Fruit fly (Drosophila melanogaster): ENCODE results near the gene Blos3.

The Blos3 gene

dm6 chr3L:18898770-18899278 lies 28.8 kb downstream of the Blos3 start, which contains the start of gene RpL26 (continued):
- TF ChIP-seq CG4360 (GFP tag; IDR thresholded peaks at IDR 0.05) (no peak), CG8944 (GFP tag; optimal IDR thresholded peaks at IDR 0.05) (peak; percentile 86), Dip3 (GFP tag; optimal IDR thresholded peaks at IDR 0.05) (peak; percentile 78), CG8089 (GFP tag; optimal IDR thresholded peaks at IDR 0.05) (peak; percentile 81), Dbx (GFP tag; IDR thresholded peaks at IDR 0.05) (peak; percentile 88), CG7839 (tag; optimal IDR thresholded peaks at IDR 0.05) (peak; percentile 53), Blimp-1 (GFP tag; optimal IDR thresholded peaks at IDR 0.05) (no peak), sna (GFP tag; IDR thresholded peaks at IDR 0.05; ENCODE audit: partially characterized antibody) (peak; percentile 94), CG7745 (tag; optimal IDR thresholded peaks at IDR 0.05) (no peak), CG17802 (tag; optimal IDR thresholded peaks at IDR 0.05) (peak; percentile 7), CG10209 (GFP tag; optimal IDR thresholded peaks at IDR 0.05) (peak; percentile 70), CG3281 (GFP tag; optimal IDR thresholded peaks at IDR 0.05) (peak; percentile 72), PHDP (tag; optimal IDR thresholded peaks at IDR 0.05) (peak; percentile 61), CG10543 (GFP tag; optimal IDR thresholded peaks at IDR 0.05) (peak; percentile 77), hth (optimal IDR thresholded peaks at IDR 0.05) (no peak), Rfx (GFP tag; IDR thresholded peaks at IDR 0.05) (peak; percentile 80), Trl (optimal IDR thresholded peaks at IDR 0.05) (no peak), Trl (GFP tag; optimal IDR thresholded peaks at IDR 0.05) (peak; percentile 77), nerfin-2 (GFP tag; IDR thresholded peaks at IDR 0.05; ENCODE audit: partially characterized antibody) (peak; percentile 90), CG2199 (GFP tag; IDR thresholded peaks at IDR 0.05) (no peak), CG10431 (GFP tag; optimal IDR thresholded peaks at IDR 0.05) (peak; percentile 46), CG3838 (GFP tag; optimal IDR thresholded peaks at IDR 0.05) (peak; percentile 45), cato (GFP tag; optimal IDR thresholded peaks at IDR 0.05; ENCODE audit: borderline replicate concordance) (peak; percentile 61), CG10462 (GFP tag; optimal IDR thresholded peaks at IDR 0.05) (peak; percentile 46), CG12104 (GFP tag; optimal IDR thresholded peaks at IDR 0.05) (peak; percentile 62), Dp (GFP tag; optimal IDR thresholded peaks at IDR 0.05) (peak; percentile 34), ftz-f1 (GFP tag; optimal IDR thresholded peaks at IDR 0.05) (no peak), CG12299 (tag; optimal IDR thresholded peaks at IDR 0.05) (peak; percentile 71), sqz (GFP tag; optimal IDR thresholded peaks at IDR 0.05) (no peak), Lhr (GFP tag; optimal IDR thresholded peaks at IDR 0.05) (peak; percentile 92), Aef1 (GFP tag; IDR thresholded peaks at IDR 0.05) (peak; percentile 71), dati (GFP tag; IDR thresholded peaks at IDR 0.05) (no peak), CG17829 (tag; optimal IDR thresholded peaks at IDR 0.05) (peak; percentile 76), MESR4 (GFP tag; optimal IDR thresholded peaks at IDR 0.05) (peak; percentile 96), CG7357 (GFP tag; IDR thresholded peaks at IDR 0.05) (peak; percentile 76), zfh2 (GFP tag; optimal IDR thresholded peaks at IDR 0.05) (peak; percentile 85), sug (tag; optimal IDR thresholded peaks at IDR 0.05) (peak; percentile 87), ato (GFP tag; IDR thresholded peaks at IDR 0.05; ENCODE audit: partially characterized antibody) (peak; percentile 76), CG3726 (GFP tag; IDR thresholded peaks at IDR 0.05) (0 out of 3 replicates have a peak, but pooled peaks have one; percentile 5), tgo (GFP tag; IDR thresholded peaks at IDR 0.05) (no peak; the same call in 2 of the 3 replicates), ssp (GFP tag; IDR thresholded peaks at IDR 0.05) (peak; percentile 68), ab (GFP tag; optimal IDR thresholded peaks at IDR 0.05) (peak; percentile 14), Hand (GFP tag; optimal IDR thresholded peaks at IDR 0.05) (no peak), Hey (tag; optimal IDR thresholded peaks at IDR 0.05) (no peak), CG34376 (GFP tag; optimal IDR thresholded peaks at IDR 0.05) (peak; percentile 79), CG15601 (tag; optimal IDR thresholded peaks at IDR 0.05) (peak; percentile 77), CG6854 (GFP tag; optimal IDR thresholded peaks at IDR 0.05) (peak; percentile 25), disco-r (GFP tag; optimal IDR thresholded peaks at IDR 0.05) (peak; percentile 83), schlank (tag; optimal IDR thresholded peaks at IDR 0.05) (peak; percentile 65), CG2678 (tag; optimal IDR thresholded peaks at IDR 0.05) (peak; percentile 76), Bteb2 (GFP tag; optimal IDR thresholded peaks at IDR 0.05) (peak; percentile 72)
